Worm (Caenorhabditis elegans) whole organism, L4/young adult: ENCODE data around the gene adh-1.

Experiments used
- W03F9.2 ChIP-seq: fragments of 150-350 bp; optimal IDR thresholded peaks from 2 replicates; lab custom pipeline; 2014; ENCODE audit warnings: missing biosample characterization, missing genetic modification characterization
- dao-5 ChIP-seq: sonication (generic microtip); optimal IDR thresholded peaks from 2 replicates; lab custom pipeline; 2016; ENCODE audit warnings: missing genotype, missing genetic modification characterization, moderate library complexity, missing compliant biosample characterization
- him-1 ChIP-seq: sonication (generic microtip); optimal IDR thresholded peaks from 2 replicates; lab custom pipeline; 2016; ENCODE audit warnings: missing genotype, missing genetic modification reagents, missing genetic modification characterization, missing compliant biosample characterization

- no peak for TF ChIP-seq him-1 (tag; lab: Kevin White, UChicago)
- no peak for TF ChIP-seq W03F9.2 (tag; lab: Kevin White, UChicago)
- TF ChIP-seq dao-5 (tag; lab: Kevin White, UChicago), result no peak
These were observed 27.7 kb upstream of the adh-1 start, which contains the start of gene R13H4.5 for ce11 chrV:11860375-11860774.
